Worm (Caenorhabditis elegans): ENCODE results near the gene str-30.

The str-30 gene

DNA sequence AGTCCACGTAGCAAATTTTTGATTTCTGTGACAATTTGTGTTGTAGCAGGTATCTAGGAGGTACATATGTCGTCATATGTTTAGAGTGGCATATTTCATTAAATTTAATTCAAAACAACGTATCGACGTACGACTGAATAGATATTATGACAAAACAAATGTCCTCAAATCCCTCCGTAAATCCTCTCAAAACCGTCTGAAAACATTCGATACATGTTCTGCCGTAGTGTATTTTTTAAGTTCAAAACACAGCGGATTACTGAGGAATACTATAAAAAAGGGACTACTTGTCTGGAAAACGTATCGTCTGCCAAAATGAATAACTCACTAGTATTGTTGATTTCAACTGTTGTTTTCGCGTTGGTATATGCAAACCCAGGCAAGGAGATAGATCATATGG, 43.4 kb downstream of the str-30 start, which contains the start of gene R08E5.4:
R08E5.4 (plus strand) TSS at position 301 of the 400 bp plus-strand sequence.
- TF ChIP-seq nhr-84 (tag; optimal IDR thresholded peaks at IDR 0.05) (no peak), fos-1 (tag; optimal IDR thresholded peaks at IDR 0.05) (no peak), pqm-1 (tag; optimal IDR thresholded peaks at IDR 0.05) (no peak), nhr-19 (GFP tag; conservative IDR thresholded peaks at IDR 0.05) (no peak), snu-23 (GFP tag; optimal IDR thresholded peaks at IDR 0.05) (no peak), Y116A8C.19 (tag; optimal IDR thresholded peaks at IDR 0.05; ENCODE audit: borderline replicate concordance) (no peak), fkh-4 (tag; optimal IDR thresholded peaks at IDR 0.05; ENCODE audit: borderline replicate concordance) (no peak), nhr-85 (tag) (no peak), rnt-1 (tag; optimal IDR thresholded peaks at IDR 0.05) (no peak), pax-3 (tag; optimal IDR thresholded peaks at IDR 0.05) (no peak), nhr-237 (tag; optimal IDR thresholded peaks at IDR 0.05) (no peak), F16B12.6 (tag; optimal IDR thresholded peaks at IDR 0.05) (no peak), jun-1 (tag; optimal IDR thresholded peaks at IDR 0.05) (no peak), nhr-71 (tag; optimal IDR thresholded peaks at IDR 0.05) (no peak)

- TF ChIP-seq egl-27 (tag; optimal IDR thresholded peaks at IDR 0.05) (no peak), unc-98 (GFP tag; IDR thresholded peaks at IDR 0.05) (no peak), dpl-1 (GFP tag; optimal IDR thresholded peaks at IDR 0.05) (no peak), mab-9 (GFP tag; IDR thresholded peaks at IDR 0.05) (no peak), ceh-63 (GFP tag; optimal IDR thresholded peaks at IDR 0.05) (no peak), lin-35 (GFP tag; optimal IDR thresholded peaks at IDR 0.05) (no peak), mep-1 (tag; optimal IDR thresholded peaks at IDR 0.05) (no peak), elt-3 (tag; optimal IDR thresholded peaks at IDR 0.05) (peak in 1 of 6 experiments; percentile 44), fkh-4 (tag; optimal IDR thresholded peaks at IDR 0.05; ENCODE audit: borderline replicate concordance) (no peak), C04F5.9 (tag; optimal IDR thresholded peaks at IDR 0.05) (no peak), swsn-7 (tag; optimal IDR thresholded peaks at IDR 0.05) (no peak), nhr-19 (GFP tag; conservative IDR thresholded peaks at IDR 0.05) (no peak), rnt-1 (tag; optimal IDR thresholded peaks at IDR 0.05) (no peak), grh-1 (GFP tag; IDR thresholded peaks at IDR 0.05) (no peak), nhr-11 (tag; optimal IDR thresholded peaks at IDR 0.05) (no peak), hlh-4 (tag; optimal IDR thresholded peaks at IDR 0.05) (no peak), ets-5 (GFP tag; IDR thresholded peaks at IDR 0.05) (no peak), snu-23 (GFP tag; optimal IDR thresholded peaks at IDR 0.05) (peak; percentile 14), elt-2 (tag; optimal IDR thresholded peaks at IDR 0.05) (no peak), lin-39 (tag; optimal IDR thresholded peaks at IDR 0.05) (no peak), lin-13 (GFP tag; optimal IDR thresholded peaks at IDR 0.05) (no peak), unc-30 (tag; optimal IDR thresholded peaks at IDR 0.05) (no peak), isw-1 (GFP tag; IDR thresholded peaks at IDR 0.05) (no peak), fkh-10 (GFP tag; optimal IDR thresholded peaks at IDR 0.05) (no peak), nhr-90 (tag; optimal IDR thresholded peaks at IDR 0.05; ENCODE audit: poor library complexity) (no peak), vab-15 (tag; optimal IDR thresholded peaks at IDR 0.05) (no peak), aly-2 (tag; optimal IDR thresholded peaks at IDR 0.05) (no peak), skn-1 (tag; optimal IDR thresholded peaks at IDR 0.05) (no peak), efl-1 (optimal IDR thresholded peaks at IDR 0.05) (no peak), efl-1 (GFP tag; optimal IDR thresholded peaks at IDR 0.05 in 1 of 2) (peak in 1 of 2 experiments; percentile 22), ceh-82 (tag; optimal IDR thresholded peaks at IDR 0.05) (no peak), pax-3 (tag; optimal IDR thresholded peaks at IDR 0.05) (no peak), mef-2 (tag; optimal IDR thresholded peaks at IDR 0.05) (no peak), unc-62 (GFP tag; optimal IDR thresholded peaks at IDR 0.05) (no peak), ceh-90 (tag; optimal IDR thresholded peaks at IDR 0.05) (no peak), lin-14 (GFP tag; optimal IDR thresholded peaks at IDR 0.05) (peak; percentile 35), nhr-77 (tag; optimal IDR thresholded peaks at IDR 0.05) (no peak), mdl-1 (tag; optimal IDR thresholded peaks at IDR 0.05) (no peak), jun-1 (tag; optimal IDR thresholded peaks at IDR 0.05) (no peak), ztf-4 (tag; optimal IDR thresholded peaks at IDR 0.05) (no peak), ceh-8 (GFP tag; optimal IDR thresholded peaks at IDR 0.05) (no peak), F16B12.6 (tag; optimal IDR thresholded peaks at IDR 0.05) (no peak)
Observed at ce11 chrV:3771437-3772256, 46.8 kb downstream of the str-30 start, which contains the start of the genes R08E5.1 and rips-1. R08E5.1 (minus strand) TSS chrV:3771518. rips-1 (plus strand) TSS chrV:3772021.
